Fruit fly (Drosophila melanogaster) whole organism, embryonic: ENCODE measurements around the gene Spec2.
A peak's percentile ranks its signal among the peaks of the same experiment; 100 is the strongest.

ENCODE experiments used
- Abd-B ChIP-seq: fragments of 200-800 bp; sonication (Bioruptor generic); optimal IDR thresholded peaks from 2 replicates; lab custom pipeline; 2018; ENCODE audit warnings: missing biosample characterization, mild to moderate bottlenecking, missing genetic modification characterization, moderate library complexity
- Atf3 ChIP-seq: fragments of 200-800 bp; sonication (Bioruptor generic); optimal IDR thresholded peaks from 3 replicates; lab custom pipeline; 2016; ENCODE audit warnings: missing biosample characterization, missing genetic modification characterization
- CG10147 ChIP-seq: fragments of 200-800 bp; sonication (Bioruptor generic); optimal IDR thresholded peaks from 2 replicates; lab custom pipeline; 2019; ENCODE audit warnings: missing biosample characterization, mild to moderate bottlenecking, missing genetic modification characterization, moderate library complexity
- CG10462 ChIP-seq: fragments of 200-800 bp; sonication (Bioruptor generic); optimal IDR thresholded peaks from 2 replicates; lab custom pipeline; 2016; ENCODE audit warnings: missing biosample characterization, missing genetic modification characterization
- CG10543 ChIP-seq: fragments of 200-800 bp; sonication (Bioruptor generic); optimal IDR thresholded peaks from 3 replicates; lab custom pipeline; 2017; ENCODE audit warnings: missing biosample characterization, mild to moderate bottlenecking, missing genetic modification characterization, moderate library complexity
- CG12659 ChIP-seq: fragments of 200-800 bp; sonication (Bioruptor generic); optimal IDR thresholded peaks from 3 replicates; lab custom pipeline; 2017; ENCODE audit warnings: mild to moderate bottlenecking, missing biosample characterization, missing genetic modification reagents, missing genetic modification characterization
- CG14050 ChIP-seq: fragments of 200-800 bp; sonication (Bioruptor generic); IDR thresholded peaks from 3 replicates; pipeline ENCODE4 v1.3.6; 2022; ENCODE audit warnings: missing biosample characterization, missing genetic modification characterization
- CG15601 ChIP-seq: fragments of 200-800 bp; sonication (Bioruptor generic); optimal IDR thresholded peaks from 3 replicates; lab custom pipeline; 2019; ENCODE audit warnings: missing biosample characterization, mild to moderate bottlenecking, missing genetic modification characterization, moderate library complexity
- CG15696 ChIP-seq: fragments of 200-800 bp; sonication (Bioruptor generic); optimal IDR thresholded peaks from 2 replicates; lab custom pipeline; 2019; ENCODE audit warnings: missing biosample characterization, mild to moderate bottlenecking, missing genetic modification characterization, moderate library complexity
- CG18262 ChIP-seq: fragments of 200-800 bp; optimal IDR thresholded peaks from 3 replicates; lab custom pipeline; 2019; ENCODE audit warnings: missing biosample characterization, mild to moderate bottlenecking, missing genetic modification characterization, moderate library complexity
- CG30020 ChIP-seq: fragments of 200-800 bp; optimal IDR thresholded peaks from 2 replicates; lab custom pipeline; 2019; ENCODE audit warnings: missing biosample characterization, mild to moderate bottlenecking, missing genetic modification characterization, moderate library complexity
- CG4282 ChIP-seq: fragments of 200-800 bp; sonication (Bioruptor generic); optimal IDR thresholded peaks from 2 replicates; lab custom pipeline; 2016; ENCODE audit warnings: missing biosample characterization, missing genetic modification characterization
- CG43689 ChIP-seq: fragments of 200-800 bp; sonication (Bioruptor generic); IDR thresholded peaks from 2 replicates; pipeline ENCODE4 v1.3.6; 2022; ENCODE audit warnings: missing biosample characterization, missing genetic modification characterization
- CG4404 ChIP-seq: fragments of 200-800 bp; sonication (Bioruptor generic); IDR thresholded peaks from 2 replicates; pipeline ENCODE4 v1.3.6; 2022; ENCODE audit warnings: missing biosample characterization, missing genetic modification characterization
- CG6272 ChIP-seq: fragments of 200-800 bp; sonication (Bioruptor generic); IDR thresholded peaks from 2 replicates; pipeline ENCODE4 v1.3.6; 2022; ENCODE audit warnings: missing biosample characterization, missing genetic modification characterization
- CG7839 ChIP-seq: fragments of 200-800 bp; sonication (Bioruptor generic); optimal IDR thresholded peaks from 3 replicates; lab custom pipeline; 2018; ENCODE audit warnings: missing biosample characterization, mild to moderate bottlenecking, missing genetic modification characterization, moderate library complexity
- CG8944 ChIP-seq: fragments of 200-800 bp; sonication (Bioruptor generic); optimal IDR thresholded peaks from 3 replicates; lab custom pipeline; 2016; ENCODE audit warnings: missing biosample characterization, missing genetic modification characterization
- CG9215 ChIP-seq: fragments of 200-800 bp; sonication (Bioruptor generic); IDR thresholded peaks from 2 replicates; pipeline ENCODE4 v1.3.6; 2022; ENCODE audit warnings: missing biosample characterization, missing genetic modification characterization
- CG9609 ChIP-seq: fragments of 200-800 bp; sonication (Bioruptor generic); optimal IDR thresholded peaks from 3 replicates; lab custom pipeline; 2016; ENCODE audit warnings: missing biosample characterization, missing genetic modification characterization
- CG9797 ChIP-seq: fragments of 200-800 bp; sonication (Bioruptor generic); optimal IDR thresholded peaks from 3 replicates; lab custom pipeline; 2018; ENCODE audit warnings: missing biosample characterization, mild to moderate bottlenecking, missing genetic modification characterization
- Dek ChIP-seq: fragments of 200-800 bp; sonication (Bioruptor generic); optimal IDR thresholded peaks from 3 replicates; lab custom pipeline; 2019; ENCODE audit warnings: missing biosample characterization, mild to moderate bottlenecking, missing genetic modification characterization, moderate library complexity
- Dp ChIP-seq: fragments of 200-800 bp; sonication (Bioruptor generic); optimal IDR thresholded peaks from 2 replicates; lab custom pipeline; 2018; ENCODE audit warnings: missing biosample characterization, mild to moderate bottlenecking, missing genetic modification characterization, moderate library complexity
- E2f1 ChIP-seq: fragments of 200-800 bp; sonication (Bioruptor generic); IDR thresholded peaks from 2 replicates; pipeline ENCODE4 v1.3.6; 2022; ENCODE audit warnings: missing biosample characterization, missing genetic modification characterization
- Eip74EF ChIP-seq, 2 experiments: fragments of 200-800 bp in 1 of 2; fragments of >200 bp in 1 of 2; sonication (Bioruptor generic) in 1 of 2; optimal IDR thresholded peaks; 2 replicates each; lab custom pipeline; 2017 to 2019; ENCODE audit warnings: missing biosample characterization in 2 of 2, missing genetic modification characterization in 2 of 2, mild to moderate bottlenecking in 1 of 2, moderate library complexity in 1 of 2
- Fer3 ChIP-seq: fragments of 200-800 bp; sonication (Bioruptor generic); optimal IDR thresholded peaks from 2 replicates; lab custom pipeline; 2018; ENCODE audit warnings: missing biosample characterization, mild to moderate bottlenecking, missing genetic modification characterization, moderate library complexity
- GATAe ChIP-seq: fragments of 200-800 bp; sonication (Bioruptor generic); conservative IDR thresholded peaks from 2 replicates; pipeline ENCODE4 v1.3.6; 2022; ENCODE audit warnings: missing biosample characterization, missing genetic modification characterization
- Hmr ChIP-seq: fragments of 200-800 bp; sonication (Bioruptor generic); optimal IDR thresholded peaks from 3 replicates; lab custom pipeline; 2017; ENCODE audit warnings: mild to moderate bottlenecking, missing biosample characterization, missing genetic modification reagents, missing genetic modification characterization
- Hmx ChIP-seq: fragments of 200-800 bp; sonication (Bioruptor generic); optimal IDR thresholded peaks from 2 replicates; lab custom pipeline; 2016; ENCODE audit warnings: missing biosample characterization, missing genetic modification characterization
- MESR4 ChIP-seq: fragments of 200-800 bp; sonication (Bioruptor generic); optimal IDR thresholded peaks from 2 replicates; lab custom pipeline; 2018; ENCODE audit warnings: missing biosample characterization, mild to moderate bottlenecking, missing genetic modification characterization, moderate library complexity
- Meics ChIP-seq: fragments of 200-800 bp; sonication (Bioruptor generic); optimal IDR thresholded peaks from 2 replicates; lab custom pipeline; 2017; ENCODE audit warnings: missing biosample characterization, mild to moderate bottlenecking, missing genetic modification characterization
- Ravus ChIP-seq: fragments of 200-800 bp; sonication (Bioruptor generic); IDR thresholded peaks from 2 replicates; pipeline ENCODE4 v1.3.6; 2022; ENCODE audit warnings: missing biosample characterization, missing genetic modification characterization
- TFAM ChIP-seq: fragments of 200-800 bp; sonication (Bioruptor generic); optimal IDR thresholded peaks from 2 replicates; lab custom pipeline; 2017; ENCODE audit warnings: missing biosample characterization, missing genetic modification characterization, inconsistent platforms
- Tbp ChIP-seq: fragments of >200 bp; optimal IDR thresholded peaks from 2 replicates; lab custom pipeline; 2018; ENCODE audit warnings: missing biosample characterization, missing genetic modification characterization
- YL-1 ChIP-seq: fragments of 200-800 bp; sonication (Bioruptor generic); optimal IDR thresholded peaks from 3 replicates; lab custom pipeline; 2017; ENCODE audit warnings: missing biosample characterization, mild to moderate bottlenecking, missing genetic modification characterization
- az2 ChIP-seq: fragments of 200-800 bp; sonication (Bioruptor generic); optimal IDR thresholded peaks from 3 replicates; lab custom pipeline; 2016; ENCODE audit warnings: missing biosample characterization, missing genetic modification characterization
- chinmo ChIP-seq: fragments of 200-800 bp; sonication (Bioruptor generic); IDR thresholded peaks from 4 replicates; pipeline ENCODE4 v1.3.6; 2022; ENCODE audit warnings: missing biosample characterization, missing genetic modification characterization; ENCODE audit not compliant: partially characterized antibody
- dati ChIP-seq: fragments of 200-800 bp; sonication (Bioruptor generic); IDR thresholded peaks from 2 replicates; pipeline ENCODE4 v1.3.6; 2022; ENCODE audit warnings: missing biosample characterization, missing genetic modification characterization
- en ChIP-seq: fragments of 200-800 bp; sonication (Bioruptor generic); optimal IDR thresholded peaks from 2 replicates; lab custom pipeline; 2016; ENCODE audit warnings: missing biosample characterization, missing genetic modification characterization
- ftz-f1 ChIP-seq: fragments of 200-800 bp; sonication (Bioruptor generic); optimal IDR thresholded peaks from 2 replicates; lab custom pipeline; 2016; ENCODE audit warnings: missing biosample characterization, missing genetic modification characterization
- gcm2 ChIP-seq: fragments of 200-800 bp; sonication (Bioruptor generic); optimal IDR thresholded peaks from 2 replicates; lab custom pipeline; 2016; ENCODE audit warnings: missing biosample characterization, missing genetic modification characterization
- gt ChIP-seq: fragments of 200-800 bp; sonication (Bioruptor generic); IDR thresholded peaks from 2 replicates; pipeline ENCODE4 v1.3.6; 2022; ENCODE audit warnings: missing biosample characterization, missing genetic modification characterization
- jing ChIP-seq: fragments of 200-800 bp; sonication (Bioruptor generic); optimal IDR thresholded peaks from 2 replicates; lab custom pipeline; 2018; ENCODE audit warnings: missing biosample characterization, mild to moderate bottlenecking, missing genetic modification characterization
- jumu ChIP-seq: fragments of 200-800 bp; sonication (Bioruptor generic); optimal IDR thresholded peaks from 3 replicates; lab custom pipeline; 2016; ENCODE audit warnings: missing biosample characterization, missing genetic modification characterization
- schlank ChIP-seq: fragments of 200-800 bp; sonication (Bioruptor generic); optimal IDR thresholded peaks from 2 replicates; lab custom pipeline; 2018; ENCODE audit warnings: missing biosample characterization, mild to moderate bottlenecking, missing genetic modification characterization
- sqz ChIP-seq: fragments of 200-800 bp; sonication (Bioruptor generic); optimal IDR thresholded peaks from 3 replicates; lab custom pipeline; 2018; ENCODE audit warnings: missing biosample characterization, mild to moderate bottlenecking, missing genetic modification characterization
- stwl ChIP-seq: fragments of 200-800 bp; sonication (Bioruptor generic); optimal IDR thresholded peaks from 3 replicates; lab custom pipeline; 2018; ENCODE audit warnings: missing biosample characterization, mild to moderate bottlenecking, missing genetic modification characterization, moderate library complexity
- tll ChIP-seq, 2 experiments: fragments of 200-800 bp in 1 of 2; fragments of >200 bp in 1 of 2; sonication (Bioruptor generic) in 1 of 2; optimal IDR thresholded peaks; 2 replicates each; lab custom pipeline; 2017 to 2019; ENCODE audit warnings: missing biosample characterization in 2 of 2, missing genetic modification characterization in 2 of 2, mild to moderate bottlenecking in 1 of 2, moderate library complexity in 1 of 2
- trem ChIP-seq: fragments of 200-800 bp; optimal IDR thresholded peaks from 3 replicates; lab custom pipeline; 2019; ENCODE audit warnings: missing biosample characterization, mild to moderate bottlenecking, missing genetic modification characterization, moderate library complexity
- zen2 ChIP-seq: fragments of 200-800 bp; sonication (Bioruptor generic); IDR thresholded peaks from 3 replicates; pipeline ENCODE4 v1.3.6; 2022; ENCODE audit warnings: missing biosample characterization, missing genetic modification characterization; ENCODE audit not compliant: partially characterized antibody
- zf30C ChIP-seq: fragments of 200-800 bp; sonication (Bioruptor generic); optimal IDR thresholded peaks from 3 replicates; lab custom pipeline; 2018; ENCODE audit warnings: missing biosample characterization, mild to moderate bottlenecking, missing genetic modification characterization

Gene Spec2

dm6 chr3R:5568590-5568989 is 55.3 kb downstream of the Spec2 start, which contains the start of the genes CG2931 and Rheb (continued):
- TF ChIP-seq tll (GFP tag; optimal IDR thresholded peaks at IDR 0.05; lab: Kevin White, UChicago) (no peak), en (GFP tag; lab: Kevin White, UChicago) (peak; percentile 2), MESR4 (GFP tag; lab: Kevin White, UChicago) (peak; percentile 41), Fer3 (tag; lab: Kevin White, UChicago) (peak; percentile 63), CG4282 (no peak), CG30020 (tag; lab: Kevin White, UChicago) (peak; percentile 97), CG10147 (GFP tag; lab: Kevin White, UChicago) (peak; percentile 23), Hmx (GFP tag; lab: Kevin White, UChicago) (peak; percentile 48), jing (GFP tag; lab: Kevin White, UChicago) (no peak), CG10462 (peak; percentile 86), CG6272 (GFP tag; lab: Robert Waterston, UW) (peak; percentile 68), Tbp (no peak), GATAe (no peak), gt (GFP tag; lab: Robert Waterston, UW) (no peak), CG9797 (GFP tag; lab: Kevin White, UChicago) (peak; percentile 92), zf30C (GFP tag; lab: Kevin White, UChicago) (no peak), gcm2 (GFP tag; lab: Kevin White, UChicago) (peak; percentile 9), CG7839 (peak; percentile 58), ftz-f1 (no peak), zen2 (GFP tag; lab: Robert Waterston, UW) (no peak; the same call in 2 of the 3 replicates), Abd-B (GFP tag; lab: Kevin White, UChicago) (peak; percentile 74), schlank (tag; lab: Kevin White, UChicago) (no peak), Hmr (GFP tag; lab: Kevin White, UChicago) (peak; percentile 69), CG43689 (no peak), stwl (tag; lab: Kevin White, UChicago) (peak; percentile 87), Eip74EF (GFP tag; optimal IDR thresholded peaks at IDR 0.05; lab: Kevin White, UChicago) (no peak), CG15696 (peak; percentile 53), CG14050 (GFP tag; lab: Robert Waterston, UW) (no peak), CG8944 (no peak), Atf3 (GFP tag; lab: Kevin White, UChicago) (no peak), Dp (GFP tag; lab: Kevin White, UChicago) (peak; percentile 35), CG15601 (tag; lab: Kevin White, UChicago) (peak; percentile 71), az2 (GFP tag; lab: Kevin White, UChicago) (peak; percentile 72), jumu (GFP tag; lab: Kevin White, UChicago) (peak; percentile 30), CG10543 (GFP tag; lab: Kevin White, UChicago) (peak; percentile 49), YL-1 (peak; percentile 87), trem (tag; lab: Kevin White, UChicago) (peak; percentile 89), CG4404 (GFP tag; lab: Robert Waterston, UW) (no peak), CG18262 (peak; percentile 57), dati (GFP tag; lab: Robert Waterston, UW) (no peak), sqz (GFP tag; lab: Kevin White, UChicago) (no peak), CG9215 (GFP tag; lab: Robert Waterston, UW) (peak; percentile 52), TFAM (GFP tag; lab: Kevin White, UChicago) (no peak), Ravus (GFP tag; lab: Robert Waterston, UW) (no peak), CG9609 (GFP tag; lab: Kevin White, UChicago) (no peak), Meics (peak; percentile 44), E2f1 (GFP tag; lab: Robert Waterston, UW) (peak; percentile 55; the same call in 1 of the 2 replicates), chinmo (GFP tag; lab: Robert Waterston, UW) (no peak), CG12659 (GFP tag; lab: Kevin White, UChicago) (peak; percentile 88), Dek (tag; lab: Kevin White, UChicago) (peak; percentile 36)
